Fruit fly (Drosophila melanogaster) whole organism, prepupa: ENCODE measurements around the gene CG43813.
A peak's percentile ranks its signal among the peaks of the same experiment; 100 is the strongest.

Experiments
- Blimp-1 ChIP-seq: fragments of 200-800 bp; sonication (Bioruptor generic); optimal IDR thresholded peaks from 3 replicates; lab custom pipeline; 2017; ENCODE audit warnings: missing biosample characterization, missing genetic modification characterization, mild to moderate bottlenecking, moderate library complexity, missing genetic modification reagents
- CG10631 ChIP-seq: fragments of 200-800 bp; sonication (Bioruptor generic); optimal IDR thresholded peaks from 2 replicates; lab custom pipeline; 2016; ENCODE audit warnings: missing biosample characterization, missing genetic modification characterization
- CG15336 ChIP-seq: fragments of 200-800 bp; sonication (Bioruptor generic); IDR thresholded peaks from 2 replicates; pipeline ENCODE4 v1.3.6; 2022; ENCODE audit warnings: missing biosample characterization, missing genetic modification characterization
- CG1621 ChIP-seq: fragments of 200-800 bp; sonication (Bioruptor generic); optimal IDR thresholded peaks from 3 replicates; lab custom pipeline; 2018; ENCODE audit warnings: missing biosample characterization, mild to moderate bottlenecking, missing genetic modification characterization
- CG16779 ChIP-seq: fragments of 200-800 bp; sonication (Bioruptor generic); optimal IDR thresholded peaks from 3 replicates; lab custom pipeline; 2017; ENCODE audit warnings: missing biosample characterization, mild to moderate bottlenecking, missing genetic modification characterization
- CG7368 ChIP-seq: fragments of 200-800 bp; sonication (Bioruptor generic); optimal IDR thresholded peaks from 3 replicates; lab custom pipeline; 2016; ENCODE audit warnings: missing biosample characterization, missing genetic modification characterization
- CG8319 ChIP-seq: fragments of 200-800 bp; sonication (Bioruptor generic); optimal IDR thresholded peaks from 3 replicates; lab custom pipeline; 2016; ENCODE audit warnings: missing biosample characterization, missing genetic modification characterization
- Eip78C ChIP-seq: fragments of 200-800 bp; sonication (Bioruptor generic); peaks from one replicate; lab custom pipeline; 2016; ENCODE audit warnings: missing biosample characterization, missing genetic modification characterization
- Hr39 ChIP-seq: fragments of 200-800 bp; sonication (Bioruptor generic); optimal IDR thresholded peaks from 2 replicates; lab custom pipeline; 2016; ENCODE audit warnings: missing biosample characterization, missing genetic modification characterization
- OdsH ChIP-seq: fragments of 200-800 bp; sonication (Bioruptor generic); optimal IDR thresholded peaks from 3 replicates; lab custom pipeline; 2016; ENCODE audit warnings: missing biosample characterization, missing genetic modification characterization
- Smox ChIP-seq: fragments of 200-800 bp; sonication (Bioruptor generic); optimal IDR thresholded peaks from 3 replicates; lab custom pipeline; 2016; ENCODE audit warnings: missing biosample characterization, missing genetic modification characterization
- dsx ChIP-seq: fragments of 200-800 bp; optimal IDR thresholded peaks from 3 replicates; lab custom pipeline; 2019; ENCODE audit warnings: missing biosample characterization, mild to moderate bottlenecking, missing genetic modification characterization, moderate library complexity; ENCODE audit not compliant: poor library complexity, severe bottlenecking
- eg ChIP-seq: fragments of 200-800 bp; sonication (Bioruptor generic); IDR thresholded peaks from 3 replicates; pipeline ENCODE4 v1.3.6; 2022; ENCODE audit warnings: missing biosample characterization, missing genetic modification characterization

DNA sequence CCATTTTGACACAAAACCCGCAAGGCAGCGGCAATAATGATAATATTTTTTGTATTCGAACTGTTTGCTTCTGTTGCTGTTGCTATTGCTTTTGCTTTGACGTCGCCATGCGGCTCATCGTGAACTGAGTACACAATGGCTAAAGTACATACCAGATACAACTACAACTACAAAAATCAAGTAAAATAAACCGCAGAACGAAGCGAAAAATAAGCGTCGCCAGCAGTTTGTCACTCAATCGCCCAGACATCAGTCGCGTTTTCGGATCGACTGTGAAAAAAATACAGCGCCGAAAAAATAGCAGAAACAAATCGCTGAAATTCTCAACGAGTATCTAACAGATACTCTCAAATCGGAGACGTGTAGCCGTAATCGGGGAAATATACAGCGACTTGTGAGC is 25.5 kb upstream of the CG43813 start:
- no peak for TF ChIP-seq CG8319 (GFP tag; lab: Kevin White, UChicago)
- peak; percentile 8 for TF ChIP-seq CG16779 (tag; lab: Kevin White, UChicago)
- TF ChIP-seq Eip78C (GFP tag; lab: Kevin White, UChicago): peak; percentile 51
- no peak for TF ChIP-seq dsx
- no peak for TF ChIP-seq CG7368 (GFP tag; lab: Kevin White, UChicago)
- no peak for TF ChIP-seq CG15336
- no peak for TF ChIP-seq Smox (GFP tag; lab: Kevin White, UChicago)
- no peak for TF ChIP-seq CG1621 (tag; lab: Kevin White, UChicago)
- no peak for TF ChIP-seq Hr39 (GFP tag; lab: Kevin White, UChicago)
- TF ChIP-seq OdsH (GFP tag; lab: Kevin White, UChicago): no peak
- TF ChIP-seq eg (GFP tag; lab: Robert Waterston, UW): 0 out of 3 replicates have a peak, but pooled peaks have one; percentile 18
- no peak for TF ChIP-seq Blimp-1 (GFP tag; lab: Kevin White, UChicago)
- no peak for TF ChIP-seq CG10631
